Fruit fly (Drosophila melanogaster) whole organism, embryonic: ENCODE results near the gene ewg.
A peak's percentile ranks its signal among the peaks of the same experiment; 100 is the strongest.

Experiments used
- ATbp ChIP-seq: fragments of 200-800 bp; sonication (Bioruptor generic); optimal IDR thresholded peaks from 2 replicates; lab custom pipeline; 2017; ENCODE audit warnings: missing biosample characterization, mild to moderate bottlenecking, missing genetic modification characterization, missing genetic modification reagents
- Adf1 ChIP-seq: fragments of 200-800 bp; sonication (Bioruptor generic); IDR thresholded peaks from 2 replicates; pipeline ENCODE4 v1.3.6; 2022; ENCODE audit warnings: missing biosample characterization, missing genetic modification characterization
- Atf-2 ChIP-seq: fragments of 200-800 bp; sonication (Bioruptor generic); optimal IDR thresholded peaks from 2 replicates; lab custom pipeline; 2016; ENCODE audit warnings: missing biosample characterization, missing genetic modification characterization
- Bdp1 ChIP-seq: fragments of 200-800 bp; sonication (Bioruptor generic); optimal IDR thresholded peaks from 3 replicates; lab custom pipeline; 2016; ENCODE audit warnings: missing biosample characterization, missing genetic modification characterization
- CG11247 ChIP-seq: fragments of 200-800 bp; sonication (Bioruptor generic); IDR thresholded peaks from 2 replicates; pipeline ENCODE4 v1.3.6; 2022; ENCODE audit warnings: missing biosample characterization, missing genetic modification characterization
- CG12769 ChIP-seq: fragments of 200-800 bp; sonication (Bioruptor generic); optimal IDR thresholded peaks from 2 replicates; lab custom pipeline; 2019; ENCODE audit warnings: missing biosample characterization, mild to moderate bottlenecking, missing genetic modification characterization, moderate library complexity
- CG14441 ChIP-seq: fragments of 200-800 bp; sonication (Bioruptor generic); IDR thresholded peaks from 2 replicates; pipeline ENCODE4 v1.3.6; 2022; ENCODE audit warnings: missing biosample characterization, missing genetic modification characterization
- CG16863 ChIP-seq: fragments of 200-800 bp; sonication (Bioruptor generic); optimal IDR thresholded peaks from 3 replicates; lab custom pipeline; 2016; ENCODE audit warnings: missing biosample characterization, missing genetic modification characterization
- CG17829 ChIP-seq: fragments of 200-800 bp; optimal IDR thresholded peaks from 2 replicates; lab custom pipeline; 2019; ENCODE audit warnings: missing biosample characterization, mild to moderate bottlenecking, missing genetic modification characterization, moderate library complexity
- CG1832 ChIP-seq: fragments of 200-800 bp; sonication (Bioruptor generic); optimal IDR thresholded peaks from 2 replicates; lab custom pipeline; 2017; ENCODE audit warnings: missing biosample characterization, mild to moderate bottlenecking, missing genetic modification characterization, inconsistent platforms
- CG18476 ChIP-seq: fragments of 200-800 bp; sonication (Bioruptor generic); optimal IDR thresholded peaks from 2 replicates; lab custom pipeline; 2016; ENCODE audit warnings: missing biosample characterization, mild to moderate bottlenecking, missing genetic modification characterization
- CG18599 ChIP-seq: fragments of 200-800 bp; sonication (Bioruptor generic); optimal IDR thresholded peaks from 3 replicates; lab custom pipeline; 2017; ENCODE audit warnings: missing biosample characterization, missing genetic modification characterization, mild to moderate bottlenecking, moderate library complexity, missing genetic modification reagents
- CG30020 ChIP-seq: fragments of 200-800 bp; optimal IDR thresholded peaks from 2 replicates; lab custom pipeline; 2019; ENCODE audit warnings: missing biosample characterization, mild to moderate bottlenecking, missing genetic modification characterization, moderate library complexity
- CG31388 ChIP-seq: fragments of 200-800 bp; sonication (Bioruptor generic); optimal IDR thresholded peaks from 2 replicates; lab custom pipeline; 2016; ENCODE audit warnings: missing biosample characterization, missing genetic modification characterization
- CG33557 ChIP-seq: fragments of 200-800 bp; sonication (Bioruptor generic); optimal IDR thresholded peaks from 2 replicates; lab custom pipeline; 2019; ENCODE audit warnings: missing biosample characterization, mild to moderate bottlenecking, missing genetic modification characterization, moderate library complexity
- CG3838 ChIP-seq: fragments of 200-800 bp; sonication (Bioruptor generic); optimal IDR thresholded peaks from 3 replicates; lab custom pipeline; 2016; ENCODE audit warnings: missing biosample characterization, missing genetic modification characterization
- CG4282 ChIP-seq: fragments of 200-800 bp; sonication (Bioruptor generic); optimal IDR thresholded peaks from 2 replicates; lab custom pipeline; 2016; ENCODE audit warnings: missing biosample characterization, missing genetic modification characterization
- CG43689 ChIP-seq: fragments of 200-800 bp; sonication (Bioruptor generic); IDR thresholded peaks from 2 replicates; pipeline ENCODE4 v1.3.6; 2022; ENCODE audit warnings: missing biosample characterization, missing genetic modification characterization
- CG8290 ChIP-seq, 3 experiments: fragments of 200-800 bp; sonication (Bioruptor generic); optimal IDR thresholded peaks; 2 replicates each; lab custom pipeline; 2016 to 2019; ENCODE audit warnings: missing biosample characterization in 3 of 3, missing genetic modification characterization in 3 of 3, mild to moderate bottlenecking in 2 of 3, moderate library complexity in 1 of 3
- CG8359 ChIP-seq: fragments of 200-800 bp; sonication (Bioruptor generic); optimal IDR thresholded peaks from 2 replicates; lab custom pipeline; 2017; ENCODE audit warnings: missing biosample characterization, mild to moderate bottlenecking, missing genetic modification characterization, borderline replicate concordance
- CG8478 ChIP-seq: fragments of >200 bp; optimal IDR thresholded peaks from 2 replicates; lab custom pipeline; 2018
- CG8924 ChIP-seq: fragments of 200-800 bp; optimal IDR thresholded peaks from 3 replicates; lab custom pipeline; 2019; ENCODE audit warnings: missing biosample characterization, mild to moderate bottlenecking, missing genetic modification characterization, moderate library complexity
- CG9727 ChIP-seq: fragments of 200-800 bp; sonication (Bioruptor generic); optimal IDR thresholded peaks from 3 replicates; lab custom pipeline; 2017; ENCODE audit warnings: missing biosample characterization, mild to moderate bottlenecking, missing genetic modification characterization
- CkIIα-i1 ChIP-seq: fragments of 200-800 bp; sonication (Bioruptor generic); IDR thresholded peaks from 2 replicates; pipeline ENCODE4 v1.3.6; 2022; ENCODE audit warnings: missing biosample characterization, missing genetic modification characterization
- Fer1 ChIP-seq: fragments of 200-800 bp; sonication (Bioruptor generic); optimal IDR thresholded peaks from 2 replicates; lab custom pipeline; 2017; ENCODE audit warnings: missing biosample characterization, mild to moderate bottlenecking, missing genetic modification characterization
- HLHmδ ChIP-seq: fragments of 200-800 bp; sonication (Bioruptor generic); optimal IDR thresholded peaks from 2 replicates; lab custom pipeline; 2018; ENCODE audit warnings: missing biosample characterization, mild to moderate bottlenecking, missing genetic modification characterization, moderate library complexity
- Med ChIP-seq: fragments of 200-800 bp; sonication (Bioruptor generic); peaks from one replicate; lab custom pipeline; 2016; ENCODE audit warnings: missing biosample characterization, missing genetic modification characterization, mild to moderate bottlenecking, inconsistent platforms, moderate library complexity
- Mrtf ChIP-seq: fragments of 200-800 bp; sonication (Bioruptor generic); IDR thresholded peaks from 3 replicates; pipeline ENCODE4 v1.3.6; 2022; ENCODE audit warnings: missing biosample characterization, missing genetic modification characterization
- Neu2 ChIP-seq: fragments of 200-800 bp; sonication (Bioruptor generic); optimal IDR thresholded peaks from 3 replicates; lab custom pipeline; 2016; ENCODE audit warnings: missing biosample characterization, missing genetic modification characterization, borderline replicate concordance
- Nf-YA ChIP-seq: fragments of 200-800 bp; sonication (Bioruptor generic); IDR thresholded peaks from 2 replicates; pipeline ENCODE4 v1.3.6; 2022; ENCODE audit warnings: missing biosample characterization, missing genetic modification characterization
- Nf-YC ChIP-seq: fragments of 200-800 bp; optimal IDR thresholded peaks from 3 replicates; lab custom pipeline; 2019; ENCODE audit warnings: missing biosample characterization, mild to moderate bottlenecking, missing genetic modification characterization, moderate library complexity
- btn ChIP-seq: fragments of 200-800 bp; sonication (Bioruptor generic); optimal IDR thresholded peaks from 2 replicates; lab custom pipeline; 2016; ENCODE audit warnings: missing biosample characterization, missing genetic modification characterization
- caup ChIP-seq: fragments of 200-800 bp; sonication (Bioruptor generic); optimal IDR thresholded peaks from 3 replicates; lab custom pipeline; 2017; ENCODE audit warnings: missing biosample characterization, mild to moderate bottlenecking, missing genetic modification characterization, moderate library complexity; ENCODE audit not compliant: severe bottlenecking
- fd3F ChIP-seq: fragments of 200-800 bp; sonication (Bioruptor generic); optimal IDR thresholded peaks from 2 replicates; lab custom pipeline; 2018; ENCODE audit warnings: missing biosample characterization, mild to moderate bottlenecking, missing genetic modification characterization, moderate library complexity
- fd64A ChIP-seq: fragments of 200-800 bp; sonication (Bioruptor generic); optimal IDR thresholded peaks from 3 replicates; lab custom pipeline; 2018; ENCODE audit warnings: missing biosample characterization, mild to moderate bottlenecking, missing genetic modification characterization
- gcm ChIP-seq: fragments of 200-800 bp; sonication (Bioruptor generic); optimal IDR thresholded peaks from 2 replicates; lab custom pipeline; 2019; ENCODE audit warnings: missing biosample characterization, mild to moderate bottlenecking, missing genetic modification characterization, moderate library complexity
- gfzf ChIP-seq: fragments of 200-800 bp; sonication (Bioruptor generic); optimal IDR thresholded peaks from 2 replicates; lab custom pipeline; 2016; ENCODE audit warnings: missing biosample characterization, mild to moderate bottlenecking, missing genetic modification characterization, moderate library complexity
- gsb ChIP-seq: fragments of 200-800 bp; sonication (Bioruptor generic); IDR thresholded peaks from 2 replicates; pipeline ENCODE4 v1.3.6; 2022; ENCODE audit warnings: missing biosample characterization, missing genetic modification characterization
- insv ChIP-seq, 2 experiments: fragments of 200-800 bp; sonication (Bioruptor generic); optimal IDR thresholded peaks; 3 replicates each; lab custom pipeline; 2016 to 2018; ENCODE audit warnings: missing biosample characterization in 2 of 2, missing genetic modification characterization in 2 of 2
- ken ChIP-seq: fragments of 200-800 bp; sonication (Bioruptor generic); IDR thresholded peaks from 3 replicates; pipeline ENCODE4 v1.3.6; 2022; ENCODE audit warnings: missing biosample characterization, missing genetic modification characterization
- pan ChIP-seq, 4 experiments: fragments of >200 bp in 3 of 4; fragments of 200-800 bp in 1 of 4; sonication (Bioruptor generic) in 1 of 4; optimal IDR thresholded peaks in 3 of 4; IDR thresholded peaks in 1 of 4; 2 replicates each; pipeline versions ENCODE4 v1.3.6 to Lab custom; 2017 to 2022; ENCODE audit warnings: missing biosample characterization in 2 of 4, missing genetic modification characterization in 2 of 4, mixed read lengths in 1 of 4
- rib ChIP-seq: fragments of 200-800 bp; sonication (Bioruptor generic); IDR thresholded peaks from 2 replicates; pipeline ENCODE4 v1.3.6; 2022; ENCODE audit warnings: missing biosample characterization, missing genetic modification characterization
- seq ChIP-seq: fragments of 200-800 bp; sonication (Bioruptor generic); IDR thresholded peaks from 2 replicates; pipeline ENCODE4 v1.3.6; 2022; ENCODE audit warnings: missing biosample characterization, missing genetic modification characterization
- so ChIP-seq: fragments of 200-800 bp; sonication (Bioruptor generic); IDR thresholded peaks from 3 replicates; pipeline ENCODE4 v1.3.6; 2022; ENCODE audit warnings: missing biosample characterization, missing genetic modification characterization
- tna ChIP-seq: fragments of 200-800 bp; sonication (Bioruptor generic); IDR thresholded peaks from 2 replicates; pipeline ENCODE4 v1.3.6; 2022; ENCODE audit warnings: missing biosample characterization, missing genetic modification characterization; ENCODE audit not compliant: partially characterized antibody
- usp ChIP-seq: fragments of >200 bp; optimal IDR thresholded peaks from 2 replicates; lab custom pipeline; 2017; ENCODE audit warnings: missing biosample characterization, missing genetic modification characterization
- vfl ChIP-seq: fragments of 200-800 bp; sonication (Bioruptor generic); optimal IDR thresholded peaks from 2 replicates; lab custom pipeline; 2016; ENCODE audit warnings: missing biosample characterization, missing genetic modification characterization
- vvl ChIP-seq: fragments of 200-800 bp; sonication (Bioruptor generic); IDR thresholded peaks from 2 replicates; pipeline ENCODE4 v1.3.6; 2022; ENCODE audit warnings: missing biosample characterization, missing genetic modification characterization
- wek ChIP-seq: fragments of 200-800 bp; sonication (Bioruptor generic); optimal IDR thresholded peaks from 3 replicates; lab custom pipeline; 2018; ENCODE audit warnings: missing biosample characterization, mild to moderate bottlenecking, missing genetic modification characterization, moderate library complexity
- z ChIP-seq: fragments of 200-800 bp; sonication (Bioruptor generic); IDR thresholded peaks from 3 replicates; pipeline ENCODE4 v1.3.6; 2022; ENCODE audit warnings: missing biosample characterization, missing genetic modification characterization

The ewg gene

DNA sequence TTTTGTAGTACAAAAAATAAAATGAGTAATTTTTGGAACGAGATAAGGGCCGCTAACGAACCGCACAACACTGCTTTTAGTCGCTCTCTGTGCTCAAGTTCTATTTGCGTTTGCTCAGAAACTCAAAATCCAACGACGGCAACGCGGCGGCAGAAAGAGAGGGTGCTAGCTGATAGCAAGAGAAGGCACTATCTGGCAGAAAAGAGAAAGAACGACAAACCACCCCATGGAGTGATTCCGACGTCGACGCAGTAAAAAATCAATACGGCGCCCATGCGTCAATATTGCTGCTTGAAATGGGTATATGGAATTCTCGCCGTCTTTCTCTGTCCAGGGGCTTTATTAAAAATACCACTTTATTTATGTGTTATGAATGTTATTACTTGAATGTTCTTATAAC, 3.5 kb downstream of the ewg start (continued):
- peak; percentile 4 for TF ChIP-seq CG8924 (tag; lab: Kevin White, UChicago)
- no peak for TF ChIP-seq CG18476 (GFP tag; lab: Kevin White, UChicago)
- TF ChIP-seq gsb (GFP tag; lab: Robert Waterston, UW) = no peak
- no peak for TF ChIP-seq CG4282 (GFP tag; lab: Kevin White, UChicago)
- peak; percentile 11 for TF ChIP-seq HLHmδ (GFP tag; lab: Kevin White, UChicago)
- TF ChIP-seq seq = peak; percentile 65; the same call in 1 of the 2 replicates
- no peak for TF ChIP-seq pan (optimal IDR thresholded peaks at IDR 0.05; lab: Kevin White, UChicago)
- peak in 1 of 2 experiments; percentile 11 for TF ChIP-seq pan (GFP tag; optimal IDR thresholded peaks at IDR 0.05 in 1 of 2, IDR thresholded peaks at IDR 0.05 in 1 of 2)
- no peak for TF ChIP-seq Fer1 (GFP tag; lab: Kevin White, UChicago)
- TF ChIP-seq CG8290 (GFP tag; optimal IDR thresholded peaks at IDR 0.05; lab: Kevin White, UChicago) = peak; percentile 42
- peak; percentile 49 to 63 for TF ChIP-seq CG8290 (tag; optimal IDR thresholded peaks at IDR 0.05; lab: Kevin White, UChicago)
- TF ChIP-seq CG18599 (GFP tag; lab: Kevin White, UChicago) = no peak
- TF ChIP-seq CG11247 (GFP tag; lab: Robert Waterston, UW) = no peak
- no peak for TF ChIP-seq Mrtf
- peak; percentile 87 for TF ChIP-seq CG1832 (GFP tag; lab: Kevin White, UChicago)
- TF ChIP-seq Atf-2 (GFP tag; lab: Kevin White, UChicago) = no peak
- TF ChIP-seq CG9727 (GFP tag; lab: Kevin White, UChicago) = no peak
- TF ChIP-seq so = 0 out of 3 replicates have a peak, but pooled peaks have one; percentile 31
- no peak for TF ChIP-seq CG8359 (GFP tag; lab: Kevin White, UChicago)
- peak in 1 of 2 experiments; percentile 11 for TF ChIP-seq insv (GFP tag; optimal IDR thresholded peaks at IDR 0.05; lab: Kevin White, UChicago)
- TF ChIP-seq CG16863 (GFP tag; lab: Kevin White, UChicago) = no peak
- no peak for TF ChIP-seq CG8478 (lab: Kevin White, UChicago)
- TF ChIP-seq wek = peak; percentile 22
- peak; percentile 83 for TF ChIP-seq Med (GFP tag; lab: Kevin White, UChicago)
- no peak for TF ChIP-seq CG17829
- no peak for TF ChIP-seq Nf-YA
- TF ChIP-seq CG33557 = peak; percentile 5
- peak; percentile 22 for TF ChIP-seq ATbp
- peak; percentile 13 for TF ChIP-seq CG12769 (tag; lab: Kevin White, UChicago)
- TF ChIP-seq caup (GFP tag; lab: Kevin White, UChicago) = no peak
- peak; percentile 69 for TF ChIP-seq Adf1 (GFP tag; lab: Robert Waterston, UW)
- TF ChIP-seq Neu2 = no peak
- TF ChIP-seq CG30020 (tag; lab: Kevin White, UChicago) = no peak
- no peak for TF ChIP-seq Nf-YC (tag; lab: Kevin White, UChicago)
- TF ChIP-seq CG43689 (GFP tag; lab: Robert Waterston, UW) = no peak
- peak; percentile 84 for TF ChIP-seq z (GFP tag; lab: Robert Waterston, UW)
- TF ChIP-seq tna (GFP tag; lab: Robert Waterston, UW) = no peak
- TF ChIP-seq CG14441 = no peak
- TF ChIP-seq btn = no peak
- no peak; the same call in 1 of the 2 replicates for TF ChIP-seq rib (GFP tag; lab: Robert Waterston, UW)
- no peak for TF ChIP-seq Bdp1 (GFP tag; lab: Kevin White, UChicago)
- TF ChIP-seq CG3838 (GFP tag; lab: Kevin White, UChicago) = no peak
- no peak for TF ChIP-seq CG31388 (GFP tag; lab: Kevin White, UChicago)
- TF ChIP-seq fd64A (GFP tag; lab: Kevin White, UChicago) = no peak
- TF ChIP-seq gcm (GFP tag; lab: Kevin White, UChicago) = no peak
- no peak for TF ChIP-seq vfl (GFP tag; lab: Kevin White, UChicago)
- no peak for TF ChIP-seq CkIIα-i1 (GFP tag; lab: Robert Waterston, UW)
- TF ChIP-seq fd3F (GFP tag; lab: Kevin White, UChicago) = no peak
- 0 out of 2 replicates have a peak, but pooled peaks have one; percentile 16 for TF ChIP-seq vvl (GFP tag; lab: Robert Waterston, UW)
- no peak for TF ChIP-seq gfzf (GFP tag; lab: Kevin White, UChicago)
- no peak for TF ChIP-seq usp (GFP tag; lab: Kevin White, UChicago)
- no peak for TF ChIP-seq ken (GFP tag; lab: Robert Waterston, UW)
